Worm (Caenorhabditis elegans): ENCODE measurements around the gene M01F1.9.

DNA sequence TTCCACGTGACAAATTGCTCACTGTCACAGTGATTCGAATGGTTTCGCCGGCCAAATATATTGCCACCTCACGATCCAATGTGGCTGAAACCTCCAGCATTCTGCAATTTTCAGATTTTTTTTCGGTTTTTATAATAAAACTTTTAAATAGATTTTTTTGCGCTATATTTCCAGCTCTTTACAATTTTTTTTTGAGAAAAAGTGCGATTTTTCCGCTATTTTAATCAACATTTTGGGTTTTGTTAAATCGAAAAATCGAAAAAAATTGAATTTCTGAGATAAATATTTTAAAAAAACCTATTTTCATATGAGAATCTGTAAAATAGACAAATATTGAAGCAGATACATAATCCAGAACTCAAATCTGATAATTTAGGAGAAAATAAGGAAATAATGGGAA is at the start of gene M01F1.9:
- TF ChIP-seq dao-5 (tag; optimal IDR thresholded peaks at IDR 0.05) (no peak), him-1 (tag; optimal IDR thresholded peaks at IDR 0.05) (no peak)

Measured in whole organism, L4/young adult.